Fruit fly (Drosophila melanogaster) Kc167 (cell line): Measurements from ENCODE around the gene Sptz.

Experiments
- Myc ChIP-seq: fragments of >200 bp; optimal IDR thresholded peaks from 2 replicates; lab custom pipeline; 2017; ENCODE audit warnings: missing external identifiers
- Sin3A ChIP-seq: fragments of >200 bp; optimal IDR thresholded peaks from 2 replicates; lab custom pipeline; 2018; ENCODE audit warnings: missing external identifiers
- h ChIP-seq: fragments of >200 bp; optimal IDR thresholded peaks from 3 replicates; lab custom pipeline; 2018; ENCODE audit warnings: missing external identifiers
- insv ChIP-seq: fragments of >200 bp; optimal IDR thresholded peaks from 3 replicates; lab custom pipeline; 2018; ENCODE audit warnings: missing external identifiers
- psq ChIP-seq: fragments of >200 bp; optimal IDR thresholded peaks from 2 replicates; lab custom pipeline; 2017; ENCODE audit warnings: missing external identifiers
- ttk ChIP-seq: sonication (Bioruptor generic); optimal IDR thresholded peaks from 2 replicates; lab custom pipeline; 2017; ENCODE audit warnings: missing external identifiers

- no peak for TF ChIP-seq psq (lab: Kevin White, UChicago)
- no peak for TF ChIP-seq Myc (lab: Kevin White, UChicago)
- TF ChIP-seq h (lab: Kevin White, UChicago), result no peak
- TF ChIP-seq insv (lab: Kevin White, UChicago), result no peak
- TF ChIP-seq ttk (lab: Kevin White, UChicago), result no peak
- no peak for TF ChIP-seq Sin3A (lab: Kevin White, UChicago)
These were observed 7.9 kb downstream of the Sptz start, which contains the start of gene Dtd for dm6 chr3R:11429814-11430213.
